Worm (Caenorhabditis elegans): ENCODE measurements around the gene Y45F10D.6.
A peak's percentile ranks its signal among the peaks of the same experiment; 100 is the strongest.

ce11 chrIV:13826363-13826762 lies 28.7 kb upstream of the Y45F10D.6 start:
- TF ChIP-seq nhr-12 (tag; optimal IDR thresholded peaks at IDR 0.05) = no peak
- TF ChIP-seq unc-120 (tag; optimal IDR thresholded peaks at IDR 0.05; ENCODE audit: poor library complexity, severe bottlenecking) = peak; percentile 98
- no peak for TF ChIP-seq lsy-2 (tag; optimal IDR thresholded peaks at IDR 0.05)
- no peak for TF ChIP-seq lin-13 (tag; optimal IDR thresholded peaks at IDR 0.05)

All from whole organism, mixed stage, embryonic.